Worm (Caenorhabditis elegans): Measurements from ENCODE around the gene nstp-7.

- no peak for TF ChIP-seq unc-130 (tag; optimal IDR thresholded peaks at IDR 0.05)
- TF ChIP-seq zag-1 (tag; optimal IDR thresholded peaks at IDR 0.05), result no peak
- TF ChIP-seq tlp-1 (tag; optimal IDR thresholded peaks at IDR 0.05), result no peak
- TF ChIP-seq rnt-1 (tag; optimal IDR thresholded peaks at IDR 0.05), result no peak
- TF ChIP-seq unc-86 (tag; optimal IDR thresholded peaks at IDR 0.05), result no peak
- no peak for TF ChIP-seq elt-2 (tag; optimal IDR thresholded peaks at IDR 0.05)
- TF ChIP-seq hpl-2 (GFP tag; optimal IDR thresholded peaks at IDR 0.05), result no peak
- no peak for TF ChIP-seq nhr-85 (tag)
- no peak for TF ChIP-seq snu-23 (GFP tag; optimal IDR thresholded peaks at IDR 0.05)
Observed at ce11 chrV:574639-575038, 7.1 kb upstream of the nstp-7 start, which contains the start of gene C14C6.13.
